Worm (Caenorhabditis elegans) whole organism, young adult: Measurements from ENCODE around the gene Y57A10C.10.

Experiments
- B0035.1 ChIP-seq: sonication (generic microtip); optimal IDR thresholded peaks from 2 replicates; lab custom pipeline; 2016; ENCODE audit warnings: missing genetic modification characterization, mild to moderate bottlenecking, missing compliant biosample characterization, missing genotype, missing genetic modification reagents
- F22D6.2 ChIP-seq: sonication (generic microtip); optimal IDR thresholded peaks from 2 replicates; lab custom pipeline; 2016; ENCODE audit warnings: mild to moderate bottlenecking, missing genetic modification characterization, missing compliant biosample characterization
- F52B5.7 ChIP-seq: sonication (generic microtip); optimal IDR thresholded peaks from 2 replicates; lab custom pipeline; 2016; ENCODE audit warnings: mild to moderate bottlenecking, missing genetic modification characterization, missing compliant biosample characterization
- F57C9.4 ChIP-seq: sonication (generic microtip); optimal IDR thresholded peaks from 2 replicates; lab custom pipeline; 2017; ENCODE audit warnings: mild to moderate bottlenecking, missing genetic modification characterization, missing compliant biosample characterization
- ceh-58 ChIP-seq: fragments of 200-800 bp; sonication (Bioruptor generic); IDR thresholded peaks from 2 replicates; pipeline ENCODE4 v1.3.6; 2022; ENCODE audit warnings: missing genetic modification characterization, missing compliant biosample characterization
- dpff-1 ChIP-seq: sonication (generic microtip); optimal IDR thresholded peaks from 2 replicates; lab custom pipeline; 2017; ENCODE audit warnings: mild to moderate bottlenecking, missing genetic modification characterization, missing compliant biosample characterization
- hlh-12 ChIP-seq: sonication (generic microtip); optimal IDR thresholded peaks from 2 replicates; lab custom pipeline; 2016; ENCODE audit warnings: missing genetic modification characterization, missing compliant biosample characterization
- hrde-1 ChIP-seq: sonication (generic microtip); optimal IDR thresholded peaks from 2 replicates; lab custom pipeline; 2016; ENCODE audit warnings: missing genetic modification characterization, mild to moderate bottlenecking, missing compliant biosample characterization, moderate library complexity, missing genotype, missing genetic modification reagents, borderline replicate concordance
- lin-35 ChIP-seq, 3 experiments: fragments of 150-350 bp in 2 of 3; sonication (generic microtip) in 1 of 3; optimal IDR thresholded peaks; 2 replicates each; lab custom pipeline; 2014 to 2018; ENCODE audit warnings: missing biosample characterization in 3 of 3, missing genetic modification characterization in 3 of 3, missing genetic modification reagents in 3 of 3
- madf-3 ChIP-seq: fragments of 200-800 bp; sonication (Bioruptor generic); IDR thresholded peaks from 2 replicates; pipeline ENCODE4 v1.3.6; 2022; ENCODE audit warnings: missing genetic modification reagents, missing genetic modification characterization, missing compliant biosample characterization
- mes-4 ChIP-seq: sonication (generic microtip); optimal IDR thresholded peaks from 2 replicates; lab custom pipeline; 2016; ENCODE audit warnings: missing genotype, missing genetic modification characterization, missing compliant biosample characterization
- pha-4 ChIP-seq: fragments of 150-350 bp; sonication (generic microtip); optimal IDR thresholded peaks from 2 replicates; lab custom pipeline; 2014; ENCODE audit warnings: missing biosample characterization, missing genetic modification reagents, missing genetic modification characterization
- snpc-3.4 ChIP-seq: sonication (generic microtip); optimal IDR thresholded peaks from 2 replicates; lab custom pipeline; 2017; ENCODE audit warnings: missing genetic modification characterization, mild to moderate bottlenecking, missing compliant biosample characterization, antibody characterized with exemption, moderate library complexity, missing genotype, missing genetic modification reagents

ce11 chrII:12482622-12483021 is 41.6 kb upstream of the Y57A10C.10 start, which contains the start of gene fbxb-102:
- no peak for TF ChIP-seq hrde-1 (tag; lab: Kevin White, UChicago)
- no peak for TF ChIP-seq lin-35 (GFP tag; optimal IDR thresholded peaks at IDR 0.05; lab: Kevin White, UChicago)
- TF ChIP-seq B0035.1 (tag; lab: Kevin White, UChicago), result no peak
- TF ChIP-seq pha-4, result no peak
- TF ChIP-seq hlh-12, result no peak
- TF ChIP-seq dpff-1 (tag; lab: Kevin White, UChicago), result no peak
- no peak for TF ChIP-seq F22D6.2 (tag; lab: Kevin White, UChicago)
- no peak for TF ChIP-seq snpc-3.4
- TF ChIP-seq ceh-58 (GFP tag; lab: Robert Waterston, UW), result no peak
- no peak for TF ChIP-seq F57C9.4 (tag; lab: Kevin White, UChicago)
- no peak for TF ChIP-seq madf-3 (GFP tag; lab: Robert Waterston, UW)
- TF ChIP-seq F52B5.7, result no peak
- TF ChIP-seq mes-4, result no peak
